Fruit fly (Drosophila melanogaster) whole organism, embryonic: ENCODE results near the gene tyn.

Experiments
- Adf1 ChIP-seq: fragments of 200-800 bp; sonication (Bioruptor generic); IDR thresholded peaks from 2 replicates; pipeline ENCODE4 v1.3.6; 2022; ENCODE audit warnings: missing biosample characterization, missing genetic modification characterization
- Atf3 ChIP-seq: fragments of 200-800 bp; sonication (Bioruptor generic); optimal IDR thresholded peaks from 3 replicates; lab custom pipeline; 2016; ENCODE audit warnings: missing biosample characterization, missing genetic modification characterization
- CG16815 ChIP-seq: fragments of 200-800 bp; sonication (Bioruptor generic); optimal IDR thresholded peaks from 3 replicates; lab custom pipeline; 2017; ENCODE audit warnings: missing biosample characterization, mild to moderate bottlenecking, missing genetic modification characterization
- CG17385 ChIP-seq: fragments of 200-800 bp; sonication (Bioruptor generic); optimal IDR thresholded peaks from 3 replicates; lab custom pipeline; 2018; ENCODE audit warnings: missing biosample characterization, mild to moderate bottlenecking, missing genetic modification characterization
- CG18262 ChIP-seq: fragments of 200-800 bp; optimal IDR thresholded peaks from 3 replicates; lab custom pipeline; 2019; ENCODE audit warnings: missing biosample characterization, mild to moderate bottlenecking, missing genetic modification characterization, moderate library complexity
- CG30020 ChIP-seq: fragments of 200-800 bp; optimal IDR thresholded peaks from 2 replicates; lab custom pipeline; 2019; ENCODE audit warnings: missing biosample characterization, mild to moderate bottlenecking, missing genetic modification characterization, moderate library complexity
- CG32767 ChIP-seq: fragments of 200-800 bp; sonication (Bioruptor generic); IDR thresholded peaks from 2 replicates; pipeline ENCODE4 v1.3.6; 2022; ENCODE audit warnings: missing biosample characterization, missing genetic modification characterization
- CG3726 ChIP-seq: fragments of 200-800 bp; sonication (Bioruptor generic); IDR thresholded peaks from 3 replicates; pipeline ENCODE4, ENCODE4 v1.3.6; 2022; ENCODE audit warnings: missing biosample characterization, missing genetic modification characterization
- CG6175 ChIP-seq: fragments of 200-800 bp; sonication (Bioruptor generic); IDR thresholded peaks from 3 replicates; pipeline ENCODE4 v1.3.6; 2022; ENCODE audit warnings: missing biosample characterization, missing genetic modification characterization
- NfI ChIP-seq: fragments of 200-800 bp; sonication (Bioruptor generic); optimal IDR thresholded peaks from 3 replicates; lab custom pipeline; 2018; ENCODE audit warnings: missing biosample characterization, mild to moderate bottlenecking, missing genetic modification characterization, moderate library complexity
- Pdp1 ChIP-seq, 2 experiments: fragments of 200-800 bp; sonication (Bioruptor generic); optimal IDR thresholded peaks; 3 replicates each; lab custom pipeline; 2016; ENCODE audit warnings: missing biosample characterization in 2 of 2, missing genetic modification characterization in 2 of 2, mild to moderate bottlenecking in 1 of 2, moderate library complexity in 1 of 2
- Sin3A ChIP-seq: fragments of >200 bp; optimal IDR thresholded peaks from 2 replicates; lab custom pipeline; 2018
- bbx ChIP-seq: fragments of 200-800 bp; sonication (Bioruptor generic); IDR thresholded peaks from 2 replicates; pipeline ENCODE4 v1.3.6; 2022; ENCODE audit warnings: missing biosample characterization, missing genetic modification characterization; ENCODE audit not compliant: partially characterized antibody
- cg ChIP-seq: fragments of 200-800 bp; sonication (Bioruptor generic); optimal IDR thresholded peaks from 3 replicates; lab custom pipeline; 2019; ENCODE audit warnings: missing biosample characterization, mild to moderate bottlenecking, missing genetic modification characterization, moderate library complexity
- chinmo ChIP-seq: fragments of 200-800 bp; sonication (Bioruptor generic); IDR thresholded peaks from 4 replicates; pipeline ENCODE4 v1.3.6; 2022; ENCODE audit warnings: missing biosample characterization, missing genetic modification characterization; ENCODE audit not compliant: partially characterized antibody
- gfzf ChIP-seq: fragments of 200-800 bp; sonication (Bioruptor generic); optimal IDR thresholded peaks from 2 replicates; lab custom pipeline; 2016; ENCODE audit warnings: missing biosample characterization, mild to moderate bottlenecking, missing genetic modification characterization, moderate library complexity
- tx ChIP-seq: fragments of 200-800 bp; sonication (Bioruptor generic); optimal IDR thresholded peaks from 2 replicates; lab custom pipeline; 2016; ENCODE audit warnings: missing biosample characterization, missing genetic modification characterization

tyn gene

DNA sequence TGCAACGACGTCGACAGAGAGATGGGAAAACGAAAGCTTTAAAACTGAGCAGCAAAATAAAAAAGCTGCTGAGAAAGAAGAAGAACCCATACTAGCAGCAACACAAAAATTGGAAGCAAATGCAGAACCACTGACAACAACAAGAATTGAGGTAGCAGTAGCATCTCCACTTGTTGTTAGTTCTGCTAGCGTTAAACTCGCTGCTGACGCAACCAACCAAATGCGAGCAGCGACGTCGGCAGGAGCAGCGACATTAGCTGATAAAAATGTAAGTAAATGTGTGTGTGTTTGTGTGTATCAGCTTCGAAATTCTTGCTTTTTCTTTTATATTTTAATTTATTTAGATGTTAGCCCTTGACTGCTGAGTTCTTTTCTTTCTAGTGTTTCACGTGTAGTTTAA lies 107.2 kb downstream of the tyn start:
- TF ChIP-seq bbx (GFP tag; lab: Robert Waterston, UW) (no peak), chinmo (GFP tag; lab: Robert Waterston, UW) (peak; percentile 16; the same call in 1 of the 4 replicates), CG30020 (no peak), CG32767 (GFP tag; lab: Robert Waterston, UW) (no peak), Pdp1 (GFP tag; optimal IDR thresholded peaks at IDR 0.05; lab: Kevin White, UChicago) (peak in 1 of 2 experiments; percentile 88), cg (GFP tag; lab: Kevin White, UChicago) (peak; percentile 35), Atf3 (no peak), Adf1 (GFP tag; lab: Robert Waterston, UW) (peak; percentile 89), CG3726 (GFP tag; lab: Robert Waterston, UW) (no peak), Sin3A (no peak), tx (no peak), NfI (no peak), CG17385 (GFP tag; lab: Kevin White, UChicago) (peak; percentile 16), CG6175 (GFP tag; lab: Robert Waterston, UW) (no peak), CG16815 (GFP tag; lab: Kevin White, UChicago) (no peak), gfzf (GFP tag; lab: Kevin White, UChicago) (no peak), CG18262 (tag; lab: Kevin White, UChicago) (no peak)
- TF ChIP-seq, all 482 proteins: peak for 5
